Worm (Caenorhabditis elegans) whole organism, L3 larva: ENCODE results near the gene gegf-1.

Source experiments
- ama-1 ChIP-seq: fragments of 150-350 bp; optimal IDR thresholded peaks from 2 replicates; lab custom pipeline; 2018
- ceh-82 ChIP-seq: fragments of 150-350 bp; optimal IDR thresholded peaks from 2 replicates; lab custom pipeline; 2014; ENCODE audit warnings: missing biosample characterization, missing genetic modification characterization
- nhr-11 ChIP-seq: fragments of 150-350 bp; optimal IDR thresholded peaks from 2 replicates; lab custom pipeline; 2014; ENCODE audit warnings: missing biosample characterization, missing genetic modification characterization
- nhr-28 ChIP-seq: fragments of 150-350 bp; optimal IDR thresholded peaks from 2 replicates; lab custom pipeline; 2014; ENCODE audit warnings: missing biosample characterization, missing genetic modification characterization
- nhr-77 ChIP-seq: fragments of 150-350 bp; optimal IDR thresholded peaks from 2 replicates; lab custom pipeline; 2014; ENCODE audit warnings: missing biosample characterization, missing genetic modification characterization
- unc-39 ChIP-seq: sonication (generic microtip); optimal IDR thresholded peaks from 4 replicates; lab custom pipeline; 2017; ENCODE audit warnings: missing biosample characterization, missing genetic modification characterization
- unc-62 ChIP-seq: fragments of 150-350 bp; sonication (generic microtip); optimal IDR thresholded peaks from 4 replicates; lab custom pipeline; 2014; ENCODE audit warnings: missing biosample characterization, missing genetic modification reagents, missing genetic modification characterization
- ztf-11 ChIP-seq: fragments of 150-350 bp; optimal IDR thresholded peaks from 2 replicates; lab custom pipeline; 2014; ENCODE audit warnings: missing biosample characterization, missing genetic modification characterization

- TF ChIP-seq unc-39 (tag; lab: Kevin White, UChicago) (no peak), ama-1 (lab: Kevin White, UChicago) (no peak), nhr-11 (no peak), ztf-11 (no peak), nhr-28 (no peak), nhr-77 (tag; lab: Kevin White, UChicago) (no peak), unc-62 (GFP tag; lab: Kevin White, UChicago) (no peak), ceh-82 (tag; lab: Kevin White, UChicago) (no peak)
Measured at ce11 chrIV:147819-148218, 9.9 kb downstream of the gegf-1 start, which contains the start of gene col-99.
